Worm (Caenorhabditis elegans) whole organism, L4 larva: Measurements from ENCODE around the gene smc-3.

Source experiments
- Y105C5A.15 ChIP-seq: fragments of 200-800 bp; sonication (Bioruptor generic); IDR thresholded peaks from 2 replicates; pipeline ENCODE4 v1.3.6; 2022; ENCODE audit warnings: missing genetic modification characterization, missing compliant biosample characterization
- ceh-20 ChIP-seq: fragments of 200-800 bp; sonication (Bioruptor generic); IDR thresholded peaks from 2 replicates; pipeline ENCODE4 v1.3.6; 2022; ENCODE audit warnings: missing genetic modification reagents, missing genetic modification characterization, missing compliant biosample characterization
- ceh-44 ChIP-seq: fragments of 200-800 bp; sonication (Bioruptor generic); IDR thresholded peaks from 2 replicates; pipeline ENCODE4 v1.3.6; 2022; ENCODE audit warnings: missing genetic modification reagents, missing genetic modification characterization, missing compliant biosample characterization
- daf-19 ChIP-seq: fragments of 200-800 bp; sonication (Bioruptor generic); conservative IDR thresholded peaks from 2 replicates; pipeline ENCODE4 v1.3.6; 2022; ENCODE audit warnings: missing genetic modification characterization, missing compliant biosample characterization
- dmd-6 ChIP-seq: fragments of 200-800 bp; sonication (Bioruptor generic); IDR thresholded peaks from 2 replicates; pipeline ENCODE4 v1.3.6; 2022; ENCODE audit warnings: missing genetic modification reagents, missing genetic modification characterization, missing compliant biosample characterization
- dmd-8 ChIP-seq: fragments of 200-800 bp; sonication (Bioruptor generic); IDR thresholded peaks from 2 replicates; pipeline ENCODE4 v1.3.6; 2022; ENCODE audit warnings: missing genetic modification characterization, missing compliant biosample characterization
- hmg-1.1 ChIP-seq: fragments of 200-800 bp; sonication (Bioruptor generic); IDR thresholded peaks from 2 replicates; pipeline ENCODE4 v1.3.6; 2022; ENCODE audit warnings: missing genetic modification reagents, missing genetic modification characterization, missing compliant biosample characterization
- nhr-42 ChIP-seq: fragments of 200-800 bp; sonication (Bioruptor generic); IDR thresholded peaks from 2 replicates; pipeline ENCODE4 v1.3.6; 2022; ENCODE audit warnings: missing genetic modification characterization, missing compliant biosample characterization
- sdz-12 ChIP-seq: fragments of 200-800 bp; sonication (Bioruptor generic); optimal IDR thresholded peaks from 2 replicates; lab custom pipeline; 2018; ENCODE audit warnings: mild to moderate bottlenecking, missing genetic modification characterization, missing compliant biosample characterization
- snpc-4 ChIP-seq: fragments of 150-350 bp; optimal IDR thresholded peaks from 2 replicates; lab custom pipeline; 2014; ENCODE audit warnings: missing biosample characterization, missing genetic modification characterization

smc-3 gene

ce11 chrIII:11353499-11353898 is 62.8 kb downstream of the smc-3 start (continued):
- no peak for TF ChIP-seq snpc-4 (tag; lab: Kevin White, UChicago)
- peak; percentile 65 for TF ChIP-seq ceh-44 (GFP tag; lab: Robert Waterston, UW)
- TF ChIP-seq dmd-8 (GFP tag; lab: Robert Waterston, UW): 0 out of 2 replicates have a peak, but pooled peaks have one; percentile 59
- no peak for TF ChIP-seq ceh-20
- TF ChIP-seq sdz-12 (GFP tag; lab: Kevin White, UChicago): no peak
- TF ChIP-seq Y105C5A.15 (GFP tag; lab: Robert Waterston, UW): no peak
- 0 out of 2 replicates have a peak, but pooled peaks have one; percentile 65 for TF ChIP-seq daf-19 (GFP tag; lab: Robert Waterston, UW)
- 0 out of 2 replicates have a peak, but pooled peaks have one; percentile 37 for TF ChIP-seq hmg-1.1
- TF ChIP-seq dmd-6 (GFP tag; lab: Robert Waterston, UW): peak; percentile 37; the same call in 1 of the 2 replicates
- TF ChIP-seq nhr-42 (GFP tag; lab: Robert Waterston, UW): peak; percentile 44; the same call in 1 of the 2 replicates
